Worm (Caenorhabditis elegans) whole organism, L2 larva: ENCODE results near the gene M02D8.3.

Source experiments
- ZK546.5 ChIP-seq: sonication (generic microtip); optimal IDR thresholded peaks from 2 replicates; lab custom pipeline; 2017; ENCODE audit warnings: missing biosample characterization, missing genetic modification characterization
- blmp-1 ChIP-seq: sonication (generic microtip); optimal IDR thresholded peaks from 2 replicates; lab custom pipeline; 2017; ENCODE audit warnings: missing genetic modification characterization, mild to moderate bottlenecking, missing compliant biosample characterization, antibody characterized with exemption, moderate library complexity; ENCODE audit not compliant: insufficient read depth
- unc-39 ChIP-seq: fragments of 150-350 bp; optimal IDR thresholded peaks from 2 replicates; lab custom pipeline; 2014; ENCODE audit warnings: missing biosample characterization, missing genetic modification characterization
- ztf-4 ChIP-seq: fragments of 150-350 bp; optimal IDR thresholded peaks from 2 replicates; lab custom pipeline; 2014; ENCODE audit warnings: missing biosample characterization, missing genetic modification characterization

DNA sequence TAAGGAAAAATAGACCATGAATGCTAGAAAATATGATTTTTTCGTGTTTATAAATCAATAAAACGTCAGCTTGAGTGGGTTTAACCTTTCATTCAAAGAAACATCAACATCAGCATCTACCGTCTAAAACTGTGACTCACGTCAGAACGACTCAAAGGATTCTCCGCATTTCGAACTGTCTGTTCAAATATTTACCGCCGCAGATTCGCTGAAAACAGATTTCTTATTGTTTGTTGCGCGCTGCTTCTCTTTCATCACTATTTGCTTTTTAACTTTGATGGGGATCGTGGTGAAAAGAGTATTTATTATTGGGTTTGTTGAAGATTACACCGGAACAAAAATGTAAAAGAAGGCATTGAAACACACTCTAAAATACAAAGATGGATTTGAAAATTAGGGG lies 15.5 kb downstream of the M02D8.3 start:
- TF ChIP-seq ZK546.5 (tag; lab: Kevin White, UChicago) (no peak), ztf-4 (tag; lab: Kevin White, UChicago) (no peak), blmp-1 (tag; lab: Kevin White, UChicago) (no peak), unc-39 (tag; lab: Kevin White, UChicago) (no peak)
